Fruit fly (Drosophila melanogaster) whole organism, larva: ENCODE results near the gene witty.
A peak's percentile ranks its signal among the peaks of the same experiment; 100 is the strongest.

Experiments
- noc ChIP-seq: fragments of 200-800 bp; sonication (Bioruptor generic); optimal IDR thresholded peaks from 3 replicates; lab custom pipeline; 2019; ENCODE audit warnings: missing biosample characterization, mild to moderate bottlenecking, missing genetic modification characterization, moderate library complexity

The witty gene

DNA sequence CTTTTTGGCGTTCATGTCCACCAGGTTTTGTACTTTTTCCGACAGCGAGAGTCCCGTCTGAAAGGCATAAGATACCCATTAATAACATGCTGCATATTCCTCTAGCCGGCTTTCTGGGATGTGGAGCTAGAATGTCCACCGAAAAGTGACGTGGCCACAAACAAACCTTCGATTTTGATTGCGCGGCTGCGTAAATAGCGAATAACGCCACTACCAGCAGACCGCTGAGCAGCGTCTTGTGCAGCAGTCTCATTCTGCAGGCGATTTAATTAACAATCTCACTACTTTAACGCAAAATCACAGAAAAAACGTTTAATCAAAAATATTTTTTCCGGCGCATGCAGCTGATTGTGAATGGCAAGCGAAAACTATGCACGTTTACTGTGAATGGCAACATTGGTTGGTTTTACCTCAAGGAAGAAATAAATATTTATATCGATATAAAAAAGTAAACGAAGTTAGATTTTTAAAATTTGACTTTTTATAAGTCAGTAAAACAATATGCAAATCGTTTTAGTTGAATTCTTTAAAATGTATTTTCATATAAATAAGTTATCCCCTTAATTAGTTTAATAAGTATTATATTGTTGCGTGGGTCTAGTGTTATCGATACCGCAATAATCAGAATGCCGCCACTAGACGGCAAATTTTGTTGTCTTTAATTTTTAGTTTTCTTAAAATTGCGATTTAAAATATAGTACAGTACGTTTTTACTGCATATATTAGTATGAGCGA, 30.1 kb upstream of the witty start, which contains the start of the genes Ostgamma and Mettl14:
Ostgamma (minus strand) TSS at position 376 of the 735 bp plus-strand sequence.
Mettl14 (plus strand) TSS at position 611 of the 735 bp plus-strand sequence.
- TF ChIP-seq noc (tag; lab: Kevin White, UChicago): no peak

DNA sequence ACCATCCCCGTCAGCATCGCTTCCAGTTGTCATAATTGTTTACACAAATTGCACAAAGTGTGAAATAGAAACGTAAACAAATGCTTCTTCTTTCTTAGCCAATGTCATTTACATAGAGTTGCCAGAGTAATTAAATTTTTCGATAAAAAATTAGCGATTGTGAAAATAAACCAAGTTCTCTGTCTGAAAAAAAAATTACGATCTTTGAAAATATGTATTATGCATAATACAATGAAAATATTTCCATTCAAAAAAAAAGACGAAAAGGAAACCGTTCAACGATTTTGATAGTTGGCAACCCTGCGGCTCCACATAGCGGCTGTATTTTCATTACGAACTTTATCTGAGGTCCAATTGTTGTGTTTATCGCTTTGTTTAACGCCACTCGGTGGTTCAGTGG, 27.0 kb upstream of the witty start, which contains the start of the genes CG7810 and CG7806:
CG7810 (minus strand) TSS at position 105 of the 400 bp plus-strand sequence.
CG7806 (plus strand) TSS at position 309 of the 400 bp plus-strand sequence.
- TF ChIP-seq noc (tag; lab: Kevin White, UChicago): peak; percentile 91

DNA sequence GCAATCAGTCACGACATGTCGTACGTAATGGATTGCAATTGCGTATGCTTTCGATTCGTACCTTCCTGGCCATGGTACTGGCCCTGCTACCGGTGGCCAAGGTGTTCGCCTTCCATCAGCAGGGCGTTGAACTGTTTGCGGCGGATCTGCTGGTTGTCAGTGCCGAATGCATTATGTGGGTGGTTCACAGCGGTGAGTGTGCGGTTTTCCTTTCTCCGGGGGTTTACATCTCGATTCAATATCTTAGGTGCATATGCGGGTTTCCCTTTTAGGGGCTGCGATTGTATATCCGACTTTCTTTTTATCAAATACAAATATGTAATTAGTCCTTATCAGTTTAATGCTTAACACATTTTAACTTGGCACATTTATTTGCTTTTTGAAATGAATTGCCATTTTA, 26.3 kb upstream of the witty start:
- TF ChIP-seq noc (tag; lab: Kevin White, UChicago): no peak

dm6 chr2L:8319858-8320525, 18.1 kb upstream of the witty start, which contains the start of the genes mtsh and strat:
TSS of gene mtsh (minus strand) at chr2L:8319908.
TSS of gene strat (plus strand) at chr2L:8320328.
- peak; percentile 15 for TF ChIP-seq noc (tag; lab: Kevin White, UChicago)

- TF ChIP-seq noc (tag; lab: Kevin White, UChicago): no peak
Measured at dm6 chr2L:8325150-8325549, 12.9 kb upstream of the witty start, which contains the start of gene CG7781. TSS of gene CG7781 (minus strand) at chr2L:8325409.

DNA sequence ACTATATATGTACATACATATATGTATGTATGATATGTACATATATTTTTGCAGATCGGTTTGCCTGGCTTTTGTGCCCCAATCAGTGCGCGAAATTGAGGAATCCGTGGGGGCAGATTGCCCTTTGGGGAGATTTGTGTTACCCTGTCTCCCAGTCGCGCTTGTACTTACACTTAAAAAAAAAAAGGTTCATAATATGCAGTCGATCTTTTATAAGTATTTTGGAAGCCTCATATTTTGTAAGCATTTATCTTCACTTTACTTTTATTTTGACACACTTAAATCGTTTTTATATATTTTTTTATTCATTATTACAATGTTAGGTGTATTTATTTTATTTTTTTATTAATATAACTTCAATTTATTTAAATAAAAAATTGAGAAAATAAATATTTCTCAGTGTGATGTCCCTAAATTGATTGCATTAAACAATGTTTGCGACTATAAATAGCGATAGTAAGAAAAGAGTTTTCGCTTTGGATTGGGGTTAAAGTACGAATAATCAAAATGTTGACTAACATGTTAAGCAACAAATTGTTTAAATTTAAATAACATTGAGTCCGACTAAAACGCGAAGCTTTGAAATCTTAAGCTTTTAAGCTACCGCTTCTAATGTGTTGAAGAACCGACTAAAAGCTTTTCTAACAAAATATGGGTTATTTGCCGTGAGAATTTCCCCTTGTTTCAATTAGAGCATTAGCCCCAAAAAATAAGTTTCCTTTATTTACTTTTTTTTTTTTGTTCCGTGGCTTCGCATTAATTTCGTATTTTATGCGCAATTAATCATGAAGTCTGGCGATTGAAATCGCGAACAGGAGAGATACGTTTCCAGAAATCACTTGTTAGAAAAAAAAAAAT, 11.4 kb upstream of the witty start:
- peak; percentile 13 for TF ChIP-seq noc (tag; lab: Kevin White, UChicago)

DNA sequence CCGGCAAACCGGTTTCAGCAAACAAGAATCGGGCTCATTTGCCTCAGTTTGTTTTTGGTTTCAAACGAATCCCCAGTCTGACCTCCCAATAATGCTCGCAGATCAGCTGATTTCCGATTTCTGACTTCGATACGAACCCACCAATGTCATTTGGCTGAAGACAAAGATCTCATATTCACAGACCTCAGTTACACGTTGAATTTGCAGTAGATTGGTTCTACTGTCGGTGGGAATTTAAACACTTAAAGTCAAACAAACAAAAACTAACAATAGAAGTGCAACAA, 10.9 kb upstream of the witty start, which contains the start of gene CG14275:
CG14275 (plus strand) TSS at position 185 of the 284 bp plus-strand sequence.
- no peak for TF ChIP-seq noc (tag; lab: Kevin White, UChicago)

dm6 chr2L:8327783-8328327, 10.2 kb upstream of the witty start:
- TF ChIP-seq noc (tag; lab: Kevin White, UChicago): peak; percentile 0

dm6 chr2L:8328526-8329097, 9.5 kb upstream of the witty start:
- TF ChIP-seq noc (tag; lab: Kevin White, UChicago): no peak

DNA sequence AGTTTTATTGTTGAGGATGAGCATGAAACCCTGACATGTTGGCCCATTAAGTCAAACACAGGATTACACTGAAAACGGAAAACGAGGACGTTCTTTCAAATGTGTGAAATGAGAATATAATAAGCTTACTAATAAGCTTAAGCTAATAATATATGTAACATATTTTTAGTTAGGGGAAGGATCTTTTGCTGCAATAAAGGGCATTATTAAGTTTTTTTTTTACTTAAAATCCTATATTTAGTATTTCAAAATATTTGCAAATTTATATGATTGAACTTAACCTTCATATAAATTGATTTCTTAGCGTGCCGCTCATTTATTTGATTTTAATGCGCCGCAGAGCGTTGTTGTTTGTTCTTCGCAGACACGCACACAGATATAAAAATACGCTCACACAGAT, 4.9 kb upstream of the witty start:
- no peak for TF ChIP-seq noc (tag; lab: Kevin White, UChicago)

DNA sequence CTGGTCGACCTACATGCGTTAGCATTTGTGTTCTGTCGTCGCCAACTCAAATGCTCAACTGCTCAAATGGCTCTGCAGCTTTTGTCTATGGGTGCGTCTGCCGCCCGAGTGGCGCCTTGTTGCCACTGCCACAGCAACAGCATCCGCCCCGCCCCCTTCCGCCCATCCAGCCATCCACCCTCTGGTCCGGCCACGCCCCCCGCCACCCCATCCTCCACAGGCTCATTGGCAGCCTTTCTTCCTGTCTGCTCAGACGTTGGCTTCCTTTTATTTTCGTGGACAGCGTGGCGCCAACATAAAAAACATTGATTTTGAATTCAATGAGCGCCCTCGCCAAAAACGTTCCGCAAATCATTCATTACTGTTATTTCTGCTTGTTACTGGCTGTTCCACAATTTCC, 4.5 kb upstream of the witty start:
- TF ChIP-seq noc (tag; lab: Kevin White, UChicago): no peak

- no peak for TF ChIP-seq noc (tag; lab: Kevin White, UChicago)
Measured at dm6 chr2L:8334705-8335104, 3.4 kb upstream of the witty start.

DNA sequence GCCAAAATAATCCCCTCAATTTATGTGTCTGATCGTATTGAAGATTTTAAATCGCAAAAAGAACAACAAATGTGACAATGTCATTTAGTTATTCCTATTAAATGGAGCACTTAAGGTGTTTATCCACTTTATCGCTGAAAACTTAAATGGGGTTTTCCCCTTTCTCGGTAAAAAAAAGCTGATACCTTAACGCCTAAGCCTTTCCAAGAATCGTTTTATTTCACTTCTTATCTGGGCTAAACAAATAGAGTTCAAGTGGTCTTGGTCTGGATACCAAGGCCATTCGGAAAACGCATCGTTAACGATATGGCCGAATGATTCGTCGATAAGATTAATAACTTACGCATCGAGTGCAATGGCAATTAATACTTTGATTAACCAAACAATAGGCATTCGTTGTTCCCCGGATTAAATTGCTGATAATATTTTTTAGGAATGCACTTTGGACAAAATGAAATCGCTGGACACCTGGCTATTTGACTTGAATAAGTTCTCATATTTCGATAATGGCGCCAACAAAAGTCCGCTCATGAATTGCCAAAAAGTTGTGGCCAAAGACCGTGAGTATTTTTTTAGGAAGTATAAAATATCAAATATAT, 1.8 kb downstream of the witty start:
- TF ChIP-seq noc (tag; lab: Kevin White, UChicago): no peak

- TF ChIP-seq noc (tag; lab: Kevin White, UChicago): no peak
Measured at dm6 chr2L:8342395-8342794, 4.3 kb downstream of the witty start, which contains the start of gene CG14273. TSS of gene CG14273 (plus strand) at chr2L:8342695.
